Fruit fly (Drosophila melanogaster) whole organism, embryonic: ENCODE measurements around the gene CG33986.

Source experiments
- Aef1 ChIP-seq: fragments of 200-800 bp; sonication (Bioruptor generic); IDR thresholded peaks from 3 replicates; pipeline ENCODE4 v1.3.6; 2022; ENCODE audit warnings: missing biosample characterization, missing genetic modification characterization
- Atf3 ChIP-seq: fragments of 200-800 bp; sonication (Bioruptor generic); optimal IDR thresholded peaks from 3 replicates; lab custom pipeline; 2016; ENCODE audit warnings: missing biosample characterization, missing genetic modification characterization
- Awh ChIP-seq: fragments of 200-800 bp; sonication (Bioruptor generic); IDR thresholded peaks from 2 replicates; pipeline ENCODE4, ENCODE4 v1.3.6; 2022; ENCODE audit warnings: missing biosample characterization, missing genetic modification characterization
- B-H1 ChIP-seq: fragments of 200-800 bp; sonication (Bioruptor generic); IDR thresholded peaks from 3 replicates; pipeline ENCODE4 v1.3.6; 2022; ENCODE audit warnings: missing biosample characterization, missing genetic modification characterization
- CG10321 ChIP-seq: fragments of 200-800 bp; sonication (Bioruptor generic); IDR thresholded peaks from 2 replicates; pipeline ENCODE4 v1.3.6; 2022; ENCODE audit warnings: missing biosample characterization, missing genetic modification characterization
- CG10431 ChIP-seq: fragments of 200-800 bp; sonication (Bioruptor generic); optimal IDR thresholded peaks from 3 replicates; lab custom pipeline; 2018; ENCODE audit warnings: missing biosample characterization, mild to moderate bottlenecking, missing genetic modification characterization
- CG11695 ChIP-seq: fragments of 200-800 bp; sonication (Bioruptor generic); IDR thresholded peaks from 3 replicates; pipeline ENCODE4 v1.3.6; 2022; ENCODE audit warnings: missing biosample characterization, missing genetic modification characterization
- CG12391 ChIP-seq: fragments of 200-800 bp; sonication (Bioruptor generic); optimal IDR thresholded peaks from 3 replicates; lab custom pipeline; 2018; ENCODE audit warnings: missing biosample characterization, mild to moderate bottlenecking, missing genetic modification characterization, moderate library complexity
- CG13775 ChIP-seq: fragments of 200-800 bp; sonication (Bioruptor generic); optimal IDR thresholded peaks from 3 replicates; lab custom pipeline; 2017; ENCODE audit warnings: missing biosample characterization, mild to moderate bottlenecking, missing genetic modification characterization
- CG14014 ChIP-seq: fragments of 200-800 bp; sonication (Bioruptor generic); IDR thresholded peaks from 2 replicates; pipeline ENCODE4 v1.3.6; 2022; ENCODE audit warnings: missing biosample characterization, missing genetic modification characterization
- CG14441 ChIP-seq: fragments of 200-800 bp; sonication (Bioruptor generic); IDR thresholded peaks from 2 replicates; pipeline ENCODE4 v1.3.6; 2022; ENCODE audit warnings: missing biosample characterization, missing genetic modification characterization
- CG1647 ChIP-seq: fragments of 200-800 bp; sonication (Bioruptor generic); optimal IDR thresholded peaks from 3 replicates; lab custom pipeline; 2016; ENCODE audit warnings: missing biosample characterization, missing genetic modification characterization
- CG17912 ChIP-seq: fragments of 200-800 bp; sonication (Bioruptor generic); optimal IDR thresholded peaks from 2 replicates; lab custom pipeline; 2018; ENCODE audit warnings: missing biosample characterization, mild to moderate bottlenecking, missing genetic modification characterization
- CG1792 ChIP-seq: fragments of 200-800 bp; sonication (Bioruptor generic); optimal IDR thresholded peaks from 2 replicates; lab custom pipeline; 2016; ENCODE audit warnings: missing biosample characterization, missing genetic modification characterization
- CG2202 ChIP-seq: fragments of 200-800 bp; sonication (Bioruptor generic); optimal IDR thresholded peaks from 2 replicates; lab custom pipeline; 2018; ENCODE audit warnings: missing biosample characterization, mild to moderate bottlenecking, missing genetic modification characterization
- CG3163 ChIP-seq: fragments of 200-800 bp; sonication (Bioruptor generic); optimal IDR thresholded peaks from 3 replicates; lab custom pipeline; 2016; ENCODE audit warnings: missing biosample characterization, missing genetic modification characterization
- CG6272 ChIP-seq: fragments of 200-800 bp; sonication (Bioruptor generic); IDR thresholded peaks from 2 replicates; pipeline ENCODE4 v1.3.6; 2022; ENCODE audit warnings: missing biosample characterization, missing genetic modification characterization
- CG6654 ChIP-seq: fragments of 200-800 bp; sonication (Bioruptor generic); optimal IDR thresholded peaks from 2 replicates; lab custom pipeline; 2017; ENCODE audit warnings: missing biosample characterization, mild to moderate bottlenecking, missing genetic modification characterization
- CG6765 ChIP-seq: fragments of 200-800 bp; sonication (Bioruptor generic); optimal IDR thresholded peaks from 3 replicates; lab custom pipeline; 2017; ENCODE audit warnings: missing biosample characterization, mild to moderate bottlenecking, missing genetic modification characterization
- CG9727 ChIP-seq: fragments of 200-800 bp; sonication (Bioruptor generic); optimal IDR thresholded peaks from 3 replicates; lab custom pipeline; 2017; ENCODE audit warnings: missing biosample characterization, mild to moderate bottlenecking, missing genetic modification characterization
- D19A ChIP-seq: fragments of 200-800 bp; optimal IDR thresholded peaks from 3 replicates; lab custom pipeline; 2019; ENCODE audit warnings: missing biosample characterization, mild to moderate bottlenecking, missing genetic modification characterization, moderate library complexity
- Dad ChIP-seq: fragments of 200-800 bp; sonication (Bioruptor generic); optimal IDR thresholded peaks from 3 replicates; lab custom pipeline; 2016; ENCODE audit warnings: missing biosample characterization, missing genetic modification characterization
- Dfd ChIP-seq, 2 experiments: fragments of >200 bp; optimal IDR thresholded peaks; 2 replicates each; lab custom pipeline; 2017; ENCODE audit warnings: missing biosample characterization in 2 of 2, missing genetic modification characterization in 2 of 2
- H2.0 ChIP-seq: fragments of 200-800 bp; sonication (Bioruptor generic); IDR thresholded peaks from 2 replicates; pipeline ENCODE4 v1.3.6; 2022; ENCODE audit warnings: missing biosample characterization, missing genetic modification characterization
- HLHmδ ChIP-seq: fragments of 200-800 bp; sonication (Bioruptor generic); optimal IDR thresholded peaks from 2 replicates; lab custom pipeline; 2018; ENCODE audit warnings: missing biosample characterization, mild to moderate bottlenecking, missing genetic modification characterization, moderate library complexity
- Hr3 ChIP-seq: fragments of 200-800 bp; sonication (Bioruptor generic); optimal IDR thresholded peaks from 3 replicates; lab custom pipeline; 2016; ENCODE audit warnings: missing biosample characterization, missing genetic modification characterization
- MTF-1 ChIP-seq: fragments of 200-800 bp; sonication (Bioruptor generic); optimal IDR thresholded peaks from 2 replicates; lab custom pipeline; 2018; ENCODE audit warnings: missing biosample characterization, mild to moderate bottlenecking, missing genetic modification characterization, borderline replicate concordance
- Mes4 ChIP-seq: fragments of 200-800 bp; sonication (Bioruptor generic); optimal IDR thresholded peaks from 2 replicates; lab custom pipeline; 2016; ENCODE audit warnings: missing biosample characterization, missing genetic modification characterization
- Pdp1 ChIP-seq, 2 experiments: fragments of 200-800 bp; sonication (Bioruptor generic); optimal IDR thresholded peaks; 3 replicates each; lab custom pipeline; 2016; ENCODE audit warnings: missing biosample characterization in 2 of 2, missing genetic modification characterization in 2 of 2, mild to moderate bottlenecking in 1 of 2, moderate library complexity in 1 of 2
- Poxn ChIP-seq: fragments of 200-800 bp; sonication (Bioruptor generic); IDR thresholded peaks from 2 replicates; pipeline ENCODE4 v1.3.6; 2022; ENCODE audit warnings: missing biosample characterization, missing genetic modification characterization
- Rx ChIP-seq: fragments of 200-800 bp; sonication (Bioruptor generic); IDR thresholded peaks from 2 replicates; pipeline ENCODE4 v1.3.6; 2022; ENCODE audit warnings: missing biosample characterization, missing genetic modification characterization
- Usf ChIP-seq: fragments of 200-800 bp; sonication (Bioruptor generic); optimal IDR thresholded peaks from 2 replicates; lab custom pipeline; 2017; ENCODE audit warnings: missing genotype, missing biosample characterization, missing genetic modification characterization
- br ChIP-seq: fragments of >200 bp; optimal IDR thresholded peaks from 2 replicates; lab custom pipeline; 2017
- dati ChIP-seq: fragments of 200-800 bp; sonication (Bioruptor generic); IDR thresholded peaks from 2 replicates; pipeline ENCODE4 v1.3.6; 2022; ENCODE audit warnings: missing biosample characterization, missing genetic modification characterization
- dmrt99B ChIP-seq: fragments of 200-800 bp; sonication (Bioruptor generic); optimal IDR thresholded peaks from 2 replicates; lab custom pipeline; 2018; ENCODE audit warnings: missing biosample characterization, mild to moderate bottlenecking, missing genetic modification characterization, moderate library complexity
- dpn ChIP-seq, 2 experiments: fragments of 200-800 bp; sonication (Bioruptor generic); optimal IDR thresholded peaks; 3 replicates each; lab custom pipeline; 2016; ENCODE audit warnings: missing biosample characterization in 2 of 2, missing genetic modification characterization in 2 of 2
- gcm ChIP-seq: fragments of 200-800 bp; sonication (Bioruptor generic); optimal IDR thresholded peaks from 2 replicates; lab custom pipeline; 2019; ENCODE audit warnings: missing biosample characterization, mild to moderate bottlenecking, missing genetic modification characterization, moderate library complexity
- h ChIP-seq: fragments of >200 bp; optimal IDR thresholded peaks from 2 replicates; lab custom pipeline; 2017
- ind ChIP-seq: fragments of 200-800 bp; sonication (Bioruptor generic); optimal IDR thresholded peaks from 3 replicates; lab custom pipeline; 2016; ENCODE audit warnings: missing biosample characterization, missing genetic modification characterization
- klu ChIP-seq: fragments of 200-800 bp; sonication (Bioruptor generic); IDR thresholded peaks from 2 replicates; pipeline ENCODE4 v1.3.6; 2022; ENCODE audit warnings: missing biosample characterization, missing genetic modification characterization
- lov ChIP-seq, 2 experiments: fragments of 200-800 bp in 1 of 2; fragments of >200 bp in 1 of 2; sonication (Bioruptor generic) in 1 of 2; IDR thresholded peaks in 1 of 2; optimal IDR thresholded peaks in 1 of 2; 2 replicates in 1 of 2; 3 replicates in 1 of 2; pipeline versions ENCODE4 v1.3.6 to Lab custom; 2017 to 2022; ENCODE audit warnings: missing biosample characterization in 1 of 2, missing genetic modification characterization in 1 of 2
- mirr ChIP-seq: fragments of 200-800 bp; sonication (Bioruptor generic); optimal IDR thresholded peaks from 3 replicates; lab custom pipeline; 2018; ENCODE audit warnings: missing biosample characterization, mild to moderate bottlenecking, missing genetic modification characterization
- nau ChIP-seq: fragments of 200-800 bp; sonication (Bioruptor generic); optimal IDR thresholded peaks from 3 replicates; lab custom pipeline; 2017; ENCODE audit warnings: missing biosample characterization, mild to moderate bottlenecking, missing genetic modification characterization, missing genetic modification reagents
- nerfin-1 ChIP-seq: fragments of 200-800 bp; sonication (Bioruptor generic); optimal IDR thresholded peaks from 3 replicates; lab custom pipeline; 2019; ENCODE audit warnings: missing biosample characterization, mild to moderate bottlenecking, missing genetic modification characterization, moderate library complexity
- org-1 ChIP-seq: fragments of 200-800 bp; sonication (Bioruptor generic); optimal IDR thresholded peaks from 2 replicates; lab custom pipeline; 2017; ENCODE audit warnings: missing biosample characterization, missing genetic modification characterization
- pnt ChIP-seq: fragments of 200-800 bp; sonication (Bioruptor generic); optimal IDR thresholded peaks from 3 replicates; lab custom pipeline; 2016; ENCODE audit warnings: missing biosample characterization, missing genetic modification characterization
- ranshi ChIP-seq: fragments of 200-800 bp; sonication (Bioruptor generic); IDR thresholded peaks from 2 replicates; pipeline ENCODE4 v1.3.6; 2022; ENCODE audit warnings: missing biosample characterization, missing genetic modification characterization
- sqz ChIP-seq: fragments of 200-800 bp; sonication (Bioruptor generic); optimal IDR thresholded peaks from 3 replicates; lab custom pipeline; 2018; ENCODE audit warnings: missing biosample characterization, mild to moderate bottlenecking, missing genetic modification characterization
- tin ChIP-seq: fragments of 200-800 bp; sonication (Bioruptor generic); optimal IDR thresholded peaks from 3 replicates; lab custom pipeline; 2016; ENCODE audit warnings: missing biosample characterization, missing genetic modification characterization
- tx ChIP-seq: fragments of 200-800 bp; sonication (Bioruptor generic); optimal IDR thresholded peaks from 2 replicates; lab custom pipeline; 2016; ENCODE audit warnings: missing biosample characterization, missing genetic modification characterization
- unpg ChIP-seq: fragments of 200-800 bp; sonication (Bioruptor generic); optimal IDR thresholded peaks from 3 replicates; lab custom pipeline; 2018; ENCODE audit warnings: missing biosample characterization, mild to moderate bottlenecking, missing genetic modification characterization, moderate library complexity
- usp ChIP-seq: fragments of >200 bp; optimal IDR thresholded peaks from 2 replicates; lab custom pipeline; 2017; ENCODE audit warnings: missing biosample characterization, missing genetic modification characterization

CG33986 gene

DNA sequence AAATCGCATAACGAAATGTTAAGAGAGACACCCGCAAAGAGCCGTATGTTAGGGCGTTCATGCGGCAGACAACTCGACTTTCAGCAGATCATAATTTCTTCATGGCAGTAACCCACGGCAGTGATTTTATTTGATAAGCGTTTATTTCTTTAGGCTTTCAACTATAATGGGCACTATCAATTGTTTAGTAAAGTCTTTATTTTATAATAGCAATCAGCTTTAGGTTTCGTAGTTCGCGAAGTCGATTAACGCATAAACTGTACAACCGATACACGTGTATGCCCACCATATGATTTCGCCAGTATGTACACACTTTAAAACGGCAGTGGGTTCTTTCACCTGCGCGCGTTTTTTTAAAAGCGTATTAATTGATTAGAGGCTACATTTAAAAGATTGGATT is 16.8 kb downstream of the CG33986 start, which contains the start of gene CG7841 (continued):
- TF ChIP-seq nau (GFP tag; lab: Kevin White, UChicago): peak; percentile 96
- TF ChIP-seq Mes4 (GFP tag; lab: Kevin White, UChicago): peak; percentile 96
- peak; percentile 94 for TF ChIP-seq Atf3
- peak; percentile 98 for TF ChIP-seq dmrt99B (tag; lab: Kevin White, UChicago)
- TF ChIP-seq h (lab: Kevin White, UChicago): no peak
- TF ChIP-seq D19A (tag; lab: Kevin White, UChicago): peak; percentile 97
- TF ChIP-seq gcm (GFP tag; lab: Kevin White, UChicago): peak; percentile 99
- peak; percentile 98 for TF ChIP-seq CG6765
- TF ChIP-seq br (lab: Kevin White, UChicago): no peak
- peak; percentile 99 for TF ChIP-seq CG2202 (tag; lab: Kevin White, UChicago)
- TF ChIP-seq unpg: peak; percentile 99
- TF ChIP-seq dpn (GFP tag; optimal IDR thresholded peaks at IDR 0.05; lab: Kevin White, UChicago): peak; percentile 96 to 97
- peak; percentile 96 for TF ChIP-seq CG14014 (GFP tag; lab: Robert Waterston, UW)
- peak; percentile 91; the same call in 1 of the 2 replicates for TF ChIP-seq CG14441
- TF ChIP-seq tx (GFP tag; lab: Kevin White, UChicago): peak; percentile 96
- peak; percentile 97 for TF ChIP-seq org-1 (GFP tag; lab: Kevin White, UChicago)
- no peak for TF ChIP-seq usp (GFP tag; lab: Kevin White, UChicago)
- TF ChIP-seq nerfin-1 (tag; lab: Kevin White, UChicago): peak; percentile 98
- TF ChIP-seq CG17912 (GFP tag; lab: Kevin White, UChicago): peak; percentile 97
- TF ChIP-seq CG9727 (GFP tag; lab: Kevin White, UChicago): peak; percentile 99
- peak; percentile 98 for TF ChIP-seq CG11695 (GFP tag; lab: Robert Waterston, UW)
- peak; percentile 96 for TF ChIP-seq CG1792 (GFP tag; lab: Kevin White, UChicago)
- peak; percentile 98 for TF ChIP-seq CG13775
- TF ChIP-seq Aef1 (GFP tag; lab: Robert Waterston, UW): peak; percentile 89
- peak; percentile 77 for TF ChIP-seq CG10321 (GFP tag; lab: Robert Waterston, UW)
- no peak for TF ChIP-seq lov (optimal IDR thresholded peaks at IDR 0.05; lab: Kevin White, UChicago)
- TF ChIP-seq lov (GFP tag; IDR thresholded peaks at IDR 0.05; lab: Robert Waterston, UW): peak; percentile 97
- peak; percentile 92 for TF ChIP-seq H2.0 (GFP tag; lab: Robert Waterston, UW)
- peak; percentile 97 for TF ChIP-seq MTF-1
- TF ChIP-seq Pdp1 (GFP tag; optimal IDR thresholded peaks at IDR 0.05; lab: Kevin White, UChicago): peak; percentile 93 to 97
- TF ChIP-seq Awh (GFP tag; lab: Robert Waterston, UW): peak; percentile 97
- no peak; the same call in 1 of the 2 replicates for TF ChIP-seq klu (GFP tag; lab: Robert Waterston, UW)
- peak; percentile 99 for TF ChIP-seq CG12391 (tag; lab: Kevin White, UChicago)
- TF ChIP-seq Hr3 (GFP tag; lab: Kevin White, UChicago): peak; percentile 92
- peak; percentile 96 for TF ChIP-seq Dad
- TF ChIP-seq tin (GFP tag; lab: Kevin White, UChicago): peak; percentile 98
- peak; percentile 14 for TF ChIP-seq HLHmδ (GFP tag; lab: Kevin White, UChicago)
- peak; percentile 96 for TF ChIP-seq CG10431 (GFP tag; lab: Kevin White, UChicago)
- peak; percentile 99 for TF ChIP-seq mirr (GFP tag; lab: Kevin White, UChicago)
- peak; percentile 88 for TF ChIP-seq CG3163 (GFP tag; lab: Kevin White, UChicago)
- TF ChIP-seq ranshi: peak; percentile 96; the same call in 1 of the 2 replicates
- peak; percentile 96 for TF ChIP-seq ind (GFP tag; lab: Kevin White, UChicago)
- TF ChIP-seq CG6272 (GFP tag; lab: Robert Waterston, UW): no peak; the same call in 1 of the 2 replicates
- peak; percentile 97 for TF ChIP-seq sqz (GFP tag; lab: Kevin White, UChicago)
- TF ChIP-seq CG1647 (GFP tag; lab: Kevin White, UChicago): peak; percentile 96
- TF ChIP-seq CG6654: peak; percentile 88
- TF ChIP-seq Dfd (GFP tag; optimal IDR thresholded peaks at IDR 0.05; lab: Kevin White, UChicago): no peak
- peak; percentile 93 for TF ChIP-seq Usf (GFP tag; lab: Kevin White, UChicago)
- peak; percentile 87; the same call in 1 of the 2 replicates for TF ChIP-seq dati
- TF ChIP-seq B-H1 (GFP tag; lab: Robert Waterston, UW): peak; percentile 91; the same call in 2 of the 3 replicates
- no peak for TF ChIP-seq Poxn
- TF ChIP-seq pnt (GFP tag; lab: Kevin White, UChicago): peak; percentile 92
- TF ChIP-seq Rx (GFP tag; lab: Robert Waterston, UW): no peak; the same call in none of the 2 replicates
